Fruit fly (Drosophila melanogaster): Measurements from ENCODE around the gene SA2.

Gene SA2

dm6 chr3L:1442906-1443305 is 5.2 kb upstream of the SA2 start (continued):
- TF ChIP-seq Aef1 (GFP tag; IDR thresholded peaks at IDR 0.05) (peak; percentile 28; the same call in 1 of the 3 replicates), Ada2b (GFP tag; IDR thresholded peaks at IDR 0.05) (peak; percentile 59; the same call in 1 of the 2 replicates), CG8944 (GFP tag; optimal IDR thresholded peaks at IDR 0.05) (peak; percentile 74), CG34224 (GFP tag; IDR thresholded peaks at IDR 0.05; ENCODE audit: partially characterized antibody) (no peak), CG14667 (GFP tag; IDR thresholded peaks at IDR 0.05) (peak; percentile 87), CG4854 (GFP tag; optimal IDR thresholded peaks at IDR 0.05) (no peak), CG6813 (GFP tag; optimal IDR thresholded peaks at IDR 0.05) (peak; percentile 60), stwl (tag; optimal IDR thresholded peaks at IDR 0.05) (peak; percentile 60), grn (GFP tag; optimal IDR thresholded peaks at IDR 0.05) (peak; percentile 31), ash1 (GFP tag; optimal IDR thresholded peaks at IDR 0.05) (no peak), CG6689 (GFP tag; IDR thresholded peaks at IDR 0.05) (peak; percentile 93), Mad (GFP tag; optimal IDR thresholded peaks at IDR 0.05) (peak; percentile 74), Dek (tag; optimal IDR thresholded peaks at IDR 0.05) (peak; percentile 5), CG32532 (GFP tag; IDR thresholded peaks at IDR 0.05) (peak; percentile 43), dimm (GFP tag; IDR thresholded peaks at IDR 0.05) (peak; percentile 78), Dref (GFP tag; IDR thresholded peaks at IDR 0.05) (no peak), p53 (GFP tag; optimal IDR thresholded peaks at IDR 0.05) (peak; percentile 41), trh (GFP tag; optimal IDR thresholded peaks at IDR 0.05) (peak; percentile 67), cwo (GFP tag; optimal IDR thresholded peaks at IDR 0.05) (no peak), CG6272 (GFP tag; IDR thresholded peaks at IDR 0.05) (peak; percentile 84), CG3065 (GFP tag; optimal IDR thresholded peaks at IDR 0.05) (peak; percentile 75), CG17186 (GFP tag; optimal IDR thresholded peaks at IDR 0.05) (peak; percentile 7), gsb-n (tag; optimal IDR thresholded peaks at IDR 0.05) (peak; percentile 92), ATbp (GFP tag; optimal IDR thresholded peaks at IDR 0.05) (peak; percentile 76), CG15479 (GFP tag; optimal IDR thresholded peaks at IDR 0.05) (no peak), CG13775 (GFP tag; optimal IDR thresholded peaks at IDR 0.05) (peak; percentile 78), hb (GFP tag; IDR thresholded peaks at IDR 0.05; ENCODE audit: partially characterized antibody) (no peak), lov (optimal IDR thresholded peaks at IDR 0.05) (no peak), lov (GFP tag; IDR thresholded peaks at IDR 0.05) (peak; percentile 95), CG6175 (GFP tag; IDR thresholded peaks at IDR 0.05) (no peak), fru (optimal IDR thresholded peaks at IDR 0.05) (no peak), CG14441 (GFP tag; IDR thresholded peaks at IDR 0.05) (peak; percentile 55), repo (GFP tag; optimal IDR thresholded peaks at IDR 0.05) (peak; percentile 50), dpn (GFP tag; optimal IDR thresholded peaks at IDR 0.05) (peak; percentile 64 to 81), Vsx1 (GFP tag; optimal IDR thresholded peaks at IDR 0.05) (peak; percentile 28), sens-2 (GFP tag; IDR thresholded peaks at IDR 0.05) (peak; percentile 86), NK7.1 (GFP tag; optimal IDR thresholded peaks at IDR 0.05) (peak; percentile 53), CG10543 (GFP tag; optimal IDR thresholded peaks at IDR 0.05) (no peak), Usf (GFP tag; optimal IDR thresholded peaks at IDR 0.05) (peak; percentile 76), CG6791 (GFP tag; IDR thresholded peaks at IDR 0.05; ENCODE audit: partially characterized antibody) (no peak), ham (GFP tag; IDR thresholded peaks at IDR 0.05) (no peak), Sin3A (optimal IDR thresholded peaks at IDR 0.05) (no peak), CG3407 (GFP tag; optimal IDR thresholded peaks at IDR 0.05) (peak; percentile 79), hbn (GFP tag; IDR thresholded peaks at IDR 0.05; ENCODE audit: partially characterized antibody) (no peak), Nf-YB (GFP tag; optimal IDR thresholded peaks at IDR 0.05) (peak; percentile 76), CG11093 (GFP tag; IDR thresholded peaks at IDR 0.05) (peak; percentile 88), Ets65A (GFP tag) (peak; percentile 97), Sry-β (GFP tag; optimal IDR thresholded peaks at IDR 0.05) (peak; percentile 62), E2f1 (GFP tag; IDR thresholded peaks at IDR 0.05) (peak; percentile 77), Asciz (GFP tag; optimal IDR thresholded peaks at IDR 0.05) (peak; percentile 83), HHEX (GFP tag; optimal IDR thresholded peaks at IDR 0.05) (peak; percentile 64), CG10274 (GFP tag; optimal IDR thresholded peaks at IDR 0.05) (no peak)
